Fruit fly (Drosophila melanogaster): Measurements from ENCODE around the gene CG14937.

DNA sequence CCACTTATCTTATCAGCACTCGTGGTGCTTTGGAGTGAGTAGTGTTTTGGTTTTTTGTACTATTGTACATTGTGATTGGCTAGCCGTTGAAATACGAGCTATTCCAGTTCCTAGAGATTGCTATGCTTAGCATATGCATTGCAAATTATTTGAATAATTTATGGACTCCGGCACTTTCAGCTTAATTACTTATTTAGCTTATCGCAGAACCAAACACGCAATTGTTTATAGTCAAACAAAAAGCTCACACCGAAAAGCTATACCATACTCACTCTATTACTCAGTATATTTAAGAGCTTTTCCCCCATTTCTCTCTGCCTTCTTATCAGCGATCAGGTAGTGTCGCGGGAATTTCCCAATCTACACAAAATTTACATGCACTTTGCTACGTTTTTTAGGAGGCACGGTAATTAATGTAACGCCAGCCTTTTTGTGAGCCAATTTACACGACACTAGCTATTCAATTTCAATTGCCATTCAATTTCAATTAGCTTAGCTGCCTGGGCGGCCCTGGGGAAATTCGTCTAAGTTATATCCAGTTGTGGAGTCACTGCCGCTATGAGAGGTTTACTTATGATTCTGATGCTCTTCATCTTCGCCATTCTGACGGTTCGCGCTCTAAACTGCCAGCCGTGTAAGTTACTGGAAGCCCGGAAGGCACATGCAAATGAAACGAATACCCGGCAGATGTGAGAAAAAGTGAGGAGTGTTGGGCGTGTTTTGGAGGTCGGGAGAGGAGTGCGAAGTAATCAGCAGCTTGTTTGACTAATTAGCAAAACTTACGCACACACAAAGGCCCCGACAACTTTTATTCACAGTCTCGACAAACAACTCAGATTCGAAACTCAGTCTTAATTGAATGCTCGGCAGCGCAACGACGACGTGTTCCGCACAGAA is 48.7 kb upstream of the CG14937 start, which contains the start of the genes CG44008, CG14933, CG46426 and CG42486:
- TF ChIP-seq psq (optimal IDR thresholded peaks at IDR 0.05): no peak
- TF ChIP-seq insv (optimal IDR thresholded peaks at IDR 0.05): no peak

All from Kc167 (cell line).